Worm (Caenorhabditis elegans) whole organism, midembryonic: ENCODE measurements around the gene ant-1.4.

ENCODE experiments used
- T22C8.4 ChIP-seq: fragments of 200-800 bp; sonication (Bioruptor generic); IDR thresholded peaks from 2 replicates; pipeline ENCODE4 v1.3.6; 2022; ENCODE audit warnings: missing genetic modification characterization, missing compliant biosample characterization
- cog-1 ChIP-seq: sonication (generic microtip); optimal IDR thresholded peaks from 2 replicates; lab custom pipeline; 2016; ENCODE audit warnings: missing genetic modification characterization, missing compliant biosample characterization
- flt-1 ChIP-seq: fragments of 200-800 bp; sonication (Bioruptor generic); IDR thresholded peaks from 2 replicates; pipeline ENCODE4 v1.3.6; 2022; ENCODE audit warnings: missing genetic modification characterization, missing compliant biosample characterization
- klf-2 ChIP-seq: fragments of 200-800 bp; sonication (Bioruptor generic); conservative IDR thresholded peaks from 2 replicates; pipeline ENCODE4 v1.3.6; 2022; ENCODE audit warnings: missing genetic modification reagents, missing genetic modification characterization, missing compliant biosample characterization
- ref-1 ChIP-seq: fragments of 200-800 bp; sonication (Bioruptor generic); conservative IDR thresholded peaks from 2 replicates; pipeline ENCODE4 v1.3.6; 2022; ENCODE audit warnings: missing genetic modification reagents, missing genetic modification characterization, missing compliant biosample characterization
- tab-1 ChIP-seq: fragments of 200-800 bp; sonication (Bioruptor generic); IDR thresholded peaks from 2 replicates; pipeline ENCODE4 v1.3.6; 2022; ENCODE audit warnings: missing genetic modification characterization, missing compliant biosample characterization
- ztf-23 ChIP-seq: fragments of 200-800 bp; sonication (Bioruptor generic); IDR thresholded peaks from 2 replicates; pipeline ENCODE4 v1.3.6; 2022; ENCODE audit warnings: missing genetic modification reagents, missing genetic modification characterization, missing compliant biosample characterization
- ztf-29 ChIP-seq: fragments of 200-800 bp; sonication (Bioruptor generic); IDR thresholded peaks from 2 replicates; pipeline ENCODE4 v1.3.6; 2022; ENCODE audit warnings: missing genetic modification reagents, missing genetic modification characterization, missing compliant biosample characterization

DNA sequence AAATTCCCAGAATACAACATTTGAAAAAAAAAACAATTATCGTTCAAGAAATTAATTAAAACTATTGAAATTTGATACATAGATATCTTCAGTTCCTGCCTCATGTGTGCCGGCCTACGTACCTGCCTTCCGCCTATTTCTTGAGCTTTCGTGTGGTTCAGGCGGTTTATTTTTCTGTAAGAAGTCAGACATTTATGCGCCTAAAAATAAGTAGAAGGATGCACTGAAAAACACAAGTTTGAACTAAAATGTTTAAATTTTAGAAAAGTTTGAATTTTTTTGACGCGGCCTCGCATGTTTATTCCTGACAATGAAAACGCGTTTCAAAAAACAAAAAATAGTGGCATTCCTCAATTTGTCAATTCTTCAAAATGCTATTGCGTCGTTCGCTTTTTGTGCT lies 13.6 kb upstream of the ant-1.4 start, which contains the start of gene C28C12.11:
- TF ChIP-seq ref-1 (GFP tag; lab: Robert Waterston, UW) = no peak
- TF ChIP-seq ztf-23 (GFP tag; lab: Robert Waterston, UW) = no peak
- TF ChIP-seq flt-1 (GFP tag; lab: Robert Waterston, UW) = no peak
- TF ChIP-seq cog-1 (tag; lab: Kevin White, UChicago) = no peak
- TF ChIP-seq ztf-29 (GFP tag; lab: Robert Waterston, UW) = no peak
- no peak for TF ChIP-seq T22C8.4 (GFP tag; lab: Robert Waterston, UW)
- TF ChIP-seq klf-2 (GFP tag; lab: Robert Waterston, UW) = no peak
- TF ChIP-seq tab-1 = no peak
